Worm (Caenorhabditis elegans): ENCODE results near the gene oac-51.

Gene oac-51

ce11 chrIV:4356879-4357278 is 20.3 kb downstream of the oac-51 start, which contains the start of gene W03B1.9:
W03B1.9 (minus strand) TSS chrIV:4356979.
- no peak for TF ChIP-seq ceh-19 (GFP tag; optimal IDR thresholded peaks at IDR 0.05)
- no peak for TF ChIP-seq hlh-13 (GFP tag; optimal IDR thresholded peaks at IDR 0.05)
- no peak for TF ChIP-seq ceh-30 (tag; optimal IDR thresholded peaks at IDR 0.05)
- no peak for TF ChIP-seq unc-42 (tag; optimal IDR thresholded peaks at IDR 0.05)
- no peak for TF ChIP-seq pat-9 (tag; optimal IDR thresholded peaks at IDR 0.05)
- no peak for TF ChIP-seq elt-4 (tag; optimal IDR thresholded peaks at IDR 0.05)

DNA sequence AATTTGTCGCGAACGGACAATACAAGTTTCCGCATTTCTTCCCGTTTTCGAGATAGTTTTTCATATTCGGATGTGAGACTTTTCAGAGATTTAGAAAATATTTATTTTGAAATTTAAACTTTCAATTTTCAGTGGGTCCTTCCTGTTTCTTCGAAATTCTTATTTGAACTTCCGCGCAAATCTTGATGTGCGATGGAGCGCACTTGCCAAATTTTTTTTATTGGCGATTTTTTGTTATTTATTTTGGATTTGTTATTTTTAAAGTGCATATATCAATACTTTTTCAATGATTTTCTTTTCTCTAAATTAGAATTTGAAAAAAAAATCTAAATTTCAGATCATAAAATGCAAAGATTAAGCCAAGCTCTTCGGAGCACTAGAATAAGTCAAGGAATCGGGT is 20.7 kb downstream of the oac-51 start, which contains the start of gene sars-2:
Gene sars-2 (plus strand): TSS at position 341 of the 400 bp plus-strand sequence.
- TF ChIP-seq ceh-14 (tag; optimal IDR thresholded peaks at IDR 0.05), result no peak
- no peak for TF ChIP-seq fkh-6 (tag; optimal IDR thresholded peaks at IDR 0.05)
- TF ChIP-seq odd-2 (tag; optimal IDR thresholded peaks at IDR 0.05), result no peak
- no peak for TF ChIP-seq pha-4 (tag; optimal IDR thresholded peaks at IDR 0.05)
- no peak for TF ChIP-seq hlh-15 (tag; optimal IDR thresholded peaks at IDR 0.05)
- no peak for TF ChIP-seq Y22D7AL.16 (tag; optimal IDR thresholded peaks at IDR 0.05)
- TF ChIP-seq eyg-1 (tag; optimal IDR thresholded peaks at IDR 0.05), result no peak
- TF ChIP-seq elt-4 (tag; optimal IDR thresholded peaks at IDR 0.05), result no peak
- TF ChIP-seq ceh-30 (tag; optimal IDR thresholded peaks at IDR 0.05), result no peak
- no peak for TF ChIP-seq mec-3 (tag; optimal IDR thresholded peaks at IDR 0.05; ENCODE audit: borderline replicate concordance)
- no peak for TF ChIP-seq ref-2 (tag; optimal IDR thresholded peaks at IDR 0.05)

DNA sequence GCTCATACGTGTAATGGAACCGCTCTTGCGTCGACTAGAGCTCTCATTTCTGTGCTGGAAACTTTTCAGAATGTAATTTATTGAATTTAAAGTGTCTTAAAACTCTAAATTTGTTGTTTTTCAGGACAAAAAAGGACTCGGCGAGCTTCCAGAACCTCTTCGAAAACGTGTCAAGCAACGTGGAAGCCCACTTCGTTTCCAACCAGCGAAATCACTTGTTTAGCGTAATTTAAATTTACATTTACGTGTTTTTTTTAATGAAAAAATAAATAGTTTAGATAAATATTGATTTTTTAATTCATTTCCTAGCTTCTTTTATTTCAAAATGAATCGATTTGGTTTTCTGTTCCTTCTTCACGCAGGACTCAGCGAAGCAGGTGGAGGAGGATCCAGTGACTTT is 23.1 kb downstream of the oac-51 start, which contains the start of gene F55F10.3:
Gene F55F10.3 (plus strand): TSS at position 301 of the 400 bp plus-strand sequence.
- TF ChIP-seq ttx-3 (tag; optimal IDR thresholded peaks at IDR 0.05), result no peak
- no peak for TF ChIP-seq ceh-48 (tag; optimal IDR thresholded peaks at IDR 0.05)
- TF ChIP-seq pros-1 (tag; optimal IDR thresholded peaks at IDR 0.05), result no peak
- no peak for TF ChIP-seq ceh-19 (GFP tag; optimal IDR thresholded peaks at IDR 0.05)
- no peak for TF ChIP-seq ref-2 (tag; optimal IDR thresholded peaks at IDR 0.05)
- no peak for TF ChIP-seq Y22D7AL.16 (tag; optimal IDR thresholded peaks at IDR 0.05)
- no peak for TF ChIP-seq nhr-11 (tag; optimal IDR thresholded peaks at IDR 0.05)
- no peak for TF ChIP-seq pat-9 (tag; optimal IDR thresholded peaks at IDR 0.05)
- TF ChIP-seq odd-2 (tag; optimal IDR thresholded peaks at IDR 0.05), result no peak
- no peak for TF ChIP-seq ceh-45 (GFP tag; IDR thresholded peaks at IDR 0.05)
- TF ChIP-seq fax-1 (tag; optimal IDR thresholded peaks at IDR 0.05), result no peak
- no peak for TF ChIP-seq hlh-8 (tag; optimal IDR thresholded peaks at IDR 0.05)
- TF ChIP-seq tbx-2 (tag; optimal IDR thresholded peaks at IDR 0.05), result no peak
- no peak for TF ChIP-seq ama-1 (optimal IDR thresholded peaks at IDR 0.05)
- TF ChIP-seq ztf-16 (tag; optimal IDR thresholded peaks at IDR 0.05), result no peak
- no peak for TF ChIP-seq pag-3 (tag; optimal IDR thresholded peaks at IDR 0.05; ENCODE audit: borderline replicate concordance)
- TF ChIP-seq ceh-18 (tag; optimal IDR thresholded peaks at IDR 0.05), result no peak
- no peak for TF ChIP-seq elt-2 (tag; optimal IDR thresholded peaks at IDR 0.05)
- no peak for TF ChIP-seq sox-2 (GFP tag; IDR thresholded peaks at IDR 0.05)

DNA sequence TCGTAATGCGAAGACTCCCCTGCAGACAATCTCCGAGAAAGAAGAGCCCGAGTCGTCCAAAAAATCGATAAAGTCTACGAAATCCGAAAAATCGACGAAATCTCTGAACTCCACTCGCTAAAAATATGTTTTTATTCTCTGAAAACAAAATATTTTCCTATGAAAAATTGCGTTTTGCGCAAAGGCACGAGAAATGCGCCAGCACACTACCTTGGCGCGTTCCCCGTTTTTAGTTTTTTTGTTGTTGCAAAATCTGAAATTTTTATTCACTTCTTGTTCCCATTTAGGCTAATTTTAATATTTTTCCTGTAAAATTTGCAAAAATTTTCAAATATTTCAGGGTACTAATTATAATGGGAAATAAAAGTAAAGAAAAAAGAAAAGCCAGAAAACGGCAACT is 23.9 kb downstream of the oac-51 start, which contains the start of gene F55F10.1:
Gene F55F10.1 (plus strand): TSS at position 341 of the 400 bp plus-strand sequence.
- TF ChIP-seq ahr-1 (tag; optimal IDR thresholded peaks at IDR 0.05), result no peak
- TF ChIP-seq nfya-1 (tag; optimal IDR thresholded peaks at IDR 0.05), result peak; percentile 18

DNA sequence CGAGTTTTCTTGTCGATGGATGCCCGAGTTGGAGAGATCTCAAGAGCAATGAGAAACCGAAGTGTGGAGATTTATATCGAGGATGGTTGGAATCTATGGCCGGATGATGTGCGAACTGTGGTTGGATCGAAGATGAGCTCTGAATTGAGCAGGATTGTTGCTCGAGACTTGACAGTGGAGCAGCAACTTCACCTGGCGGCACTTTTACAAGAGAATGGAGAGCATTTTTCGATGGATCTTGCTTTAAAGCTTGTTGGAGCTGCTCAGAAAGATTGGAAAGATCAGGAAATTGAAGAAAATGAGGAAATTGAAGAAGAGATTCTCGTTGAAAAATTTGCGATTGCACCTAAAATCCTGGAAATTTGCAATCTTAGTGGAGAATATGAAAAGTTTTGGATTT is 32.5 kb downstream of the oac-51 start:
- TF ChIP-seq dmd-4 (tag; optimal IDR thresholded peaks at IDR 0.05; ENCODE audit: borderline replicate concordance) (no peak), dve-1 (tag; optimal IDR thresholded peaks at IDR 0.05) (no peak), fkh-6 (tag; optimal IDR thresholded peaks at IDR 0.05) (no peak), Y22D7AL.16 (tag; optimal IDR thresholded peaks at IDR 0.05) (no peak), sox-4 (tag; optimal IDR thresholded peaks at IDR 0.05) (no peak), unc-42 (tag; optimal IDR thresholded peaks at IDR 0.05) (no peak)
